ENCODE assay signal across 3 fruit fly cellular contexts in the genomic region with DNA sequence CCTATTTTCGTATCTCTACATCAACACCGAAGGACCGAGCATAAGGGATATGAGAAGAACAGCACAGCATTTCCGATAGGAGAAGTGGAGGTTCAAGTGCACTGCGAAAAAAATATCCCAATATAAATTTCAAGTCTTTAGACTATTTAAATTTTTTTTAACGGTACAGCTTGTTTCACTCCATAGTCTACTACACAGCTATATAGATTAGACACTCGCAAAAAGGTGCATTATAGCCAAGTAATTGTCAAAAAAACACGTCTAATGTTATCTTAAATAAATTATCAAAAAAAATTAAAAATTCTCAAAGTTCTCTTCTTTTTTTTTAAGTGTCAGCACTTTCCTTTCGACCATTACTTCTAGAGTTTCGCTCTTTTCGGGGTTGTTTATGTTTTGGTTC.
TF ChIP-seq lines count a peak whose summit lies in the region.

No protein-coding gene starts in this region.

TF ChIP-seq in whole organism, embryonic, 481 proteins besides CTCF, POLR2A, EP300 and RAD21 (continued from another document and continues in another):
- TF ChIP-seq tup (GFP tag; optimal IDR thresholded peaks at IDR 0.05; lab: Kevin White, UChicago) (no peak), CHES-1-like (GFP tag; optimal IDR thresholded peaks at IDR 0.05; lab: Kevin White, UChicago) (no peak), C15 (GFP tag; IDR thresholded peaks at IDR 0.05; lab: Robert Waterston, UW) (no peak), Aef1 (GFP tag; IDR thresholded peaks at IDR 0.05; lab: Robert Waterston, UW) (peak; percentile 38; the same call in 2 of the 3 replicates), yki (optimal IDR thresholded peaks at IDR 0.05; lab: Kevin White, UChicago) (no peak), CG7987 (GFP tag; optimal IDR thresholded peaks at IDR 0.05; lab: Kevin White, UChicago) (no peak), sim (GFP tag; IDR thresholded peaks at IDR 0.05; lab: Robert Waterston, UW) (peak; percentile 32; the same call in 1 of the 2 replicates), CG17612 (GFP tag; IDR thresholded peaks at IDR 0.05; lab: Robert Waterston, UW) (no peak), tgo (GFP tag; IDR thresholded peaks at IDR 0.05; lab: Robert Waterston, UW) (peak; percentile 53; the same call in 2 of the 3 replicates), Adf1 (GFP tag; IDR thresholded peaks at IDR 0.05; lab: Robert Waterston, UW) (no peak), grn (GFP tag; optimal IDR thresholded peaks at IDR 0.05; lab: Kevin White, UChicago) (no peak), Jarid2 (GFP tag; optimal IDR thresholded peaks at IDR 0.05; lab: Kevin White, UChicago) (no peak), onecut (GFP tag; IDR thresholded peaks at IDR 0.05; lab: Robert Waterston, UW) (peak; percentile 44), CG7928 (GFP tag; optimal IDR thresholded peaks at IDR 0.05; lab: Kevin White, UChicago) (no peak), CG10462 (GFP tag; optimal IDR thresholded peaks at IDR 0.05; lab: Kevin White, UChicago) (peak; percentile 2), lov (optimal IDR thresholded peaks at IDR 0.05; lab: Kevin White, UChicago) (no peak), lov (GFP tag; IDR thresholded peaks at IDR 0.05; lab: Robert Waterston, UW) (no peak), sisA (GFP tag; IDR thresholded peaks at IDR 0.05; lab: Robert Waterston, UW) (peak; percentile 50; the same call in 1 of the 2 replicates), ken (GFP tag; IDR thresholded peaks at IDR 0.05; lab: Robert Waterston, UW) (no peak), Atf6 (GFP tag; IDR thresholded peaks at IDR 0.05; lab: Robert Waterston, UW) (peak; percentile 60; the same call in 1 of the 2 replicates), jumu (GFP tag; optimal IDR thresholded peaks at IDR 0.05; lab: Kevin White, UChicago) (no peak), ac (GFP tag; optimal IDR thresholded peaks at IDR 0.05; lab: Kevin White, UChicago) (no peak), Oli (tag; optimal IDR thresholded peaks at IDR 0.05; lab: Kevin White, UChicago) (peak; percentile 69), CG11456 (GFP tag; IDR thresholded peaks at IDR 0.05; lab: Robert Waterston, UW) (0 out of 3 replicates have a peak, but pooled peaks have one; percentile 62), amos (GFP tag; IDR thresholded peaks at IDR 0.05; lab: Robert Waterston, UW; ENCODE audit: partially characterized antibody) (no peak), gcm (GFP tag; optimal IDR thresholded peaks at IDR 0.05; lab: Kevin White, UChicago) (no peak), dati (GFP tag; IDR thresholded peaks at IDR 0.05; lab: Robert Waterston, UW) (no peak), CG14441 (GFP tag; IDR thresholded peaks at IDR 0.05; lab: Robert Waterston, UW) (peak; percentile 62), CG31224 (GFP tag; IDR thresholded peaks at IDR 0.05; lab: Robert Waterston, UW) (no peak), CG32772 (GFP tag; IDR thresholded peaks at IDR 0.05; lab: Robert Waterston, UW) (peak; percentile 28; the same call in 1 of the 2 replicates), slp2 (GFP tag; optimal IDR thresholded peaks at IDR 0.05; lab: Kevin White, UChicago) (no peak), crc (GFP tag; optimal IDR thresholded peaks at IDR 0.05; lab: Kevin White, UChicago) (no peak), CG11504 (tag; optimal IDR thresholded peaks at IDR 0.05; lab: Kevin White, UChicago) (peak; percentile 75), Dp (GFP tag; optimal IDR thresholded peaks at IDR 0.05; lab: Kevin White, UChicago) (no peak), corto (GFP tag; optimal IDR thresholded peaks at IDR 0.05; lab: Kevin White, UChicago) (no peak), Camta (GFP tag; optimal IDR thresholded peaks at IDR 0.05; lab: Kevin White, UChicago) (no peak), sqz (GFP tag; optimal IDR thresholded peaks at IDR 0.05; lab: Kevin White, UChicago) (no peak), CG32767 (GFP tag; IDR thresholded peaks at IDR 0.05; lab: Robert Waterston, UW) (0 out of 2 replicates have a peak, but pooled peaks have one; percentile 21), NC2β (GFP tag; optimal IDR thresholded peaks at IDR 0.05; lab: Kevin White, UChicago) (no peak), oc (tag; optimal IDR thresholded peaks at IDR 0.05; lab: Kevin White, UChicago) (no peak), eyg (GFP tag; optimal IDR thresholded peaks at IDR 0.05; lab: Kevin White, UChicago) (no peak), TFAM (GFP tag; optimal IDR thresholded peaks at IDR 0.05; lab: Kevin White, UChicago) (no peak), gem (tag; optimal IDR thresholded peaks at IDR 0.05; lab: Kevin White, UChicago) (peak; percentile 65)

TF ChIP-seq in whole organism, prepupa, 60 proteins besides CTCF, POLR2A, EP300 and RAD21 (continued from another document):
- TF ChIP-seq fd59A (GFP tag; optimal IDR thresholded peaks at IDR 0.05; lab: Kevin White, UChicago): peak; percentile 47
- TF ChIP-seq CG8632 (GFP tag; optimal IDR thresholded peaks at IDR 0.05; lab: Kevin White, UChicago): peak; percentile 40
- peak; percentile 31 for TF ChIP-seq Sox14 (GFP tag; optimal IDR thresholded peaks at IDR 0.05; lab: Kevin White, UChicago)
- TF ChIP-seq CG6808 (GFP tag; optimal IDR thresholded peaks at IDR 0.05; lab: Kevin White, UChicago): peak; percentile 34
- TF ChIP-seq CG15336 (GFP tag; IDR thresholded peaks at IDR 0.05; lab: Robert Waterston, UW): peak; percentile 40; the same call in 1 of the 2 replicates
- TF ChIP-seq CG32006 (GFP tag; optimal IDR thresholded peaks at IDR 0.05; lab: Kevin White, UChicago): peak; percentile 62
- peak; percentile 61 for TF ChIP-seq achi (GFP tag; optimal IDR thresholded peaks at IDR 0.05; lab: Kevin White, UChicago)
- no peak for TF ChIP-seq CG6854 (GFP tag; optimal IDR thresholded peaks at IDR 0.05; lab: Kevin White, UChicago)
- TF ChIP-seq svp (GFP tag; lab: Kevin White, UChicago): peak; percentile 69
- TF ChIP-seq fd85E (GFP tag; optimal IDR thresholded peaks at IDR 0.05; lab: Kevin White, UChicago): no peak
- TF ChIP-seq CG11902 (GFP tag; optimal IDR thresholded peaks at IDR 0.05; lab: Kevin White, UChicago): no peak
- peak; percentile 14 for TF ChIP-seq lz (GFP tag; optimal IDR thresholded peaks at IDR 0.05; lab: Kevin White, UChicago)
- TF ChIP-seq topi (GFP tag; optimal IDR thresholded peaks at IDR 0.05; lab: Kevin White, UChicago): peak; percentile 46
- TF ChIP-seq Hr4 (GFP tag; optimal IDR thresholded peaks at IDR 0.05; lab: Kevin White, UChicago): peak; percentile 47
- peak; percentile 48 for TF ChIP-seq Sox102F (GFP tag; optimal IDR thresholded peaks at IDR 0.05; lab: Kevin White, UChicago)
- TF ChIP-seq Ets21C (GFP tag; optimal IDR thresholded peaks at IDR 0.05; lab: Kevin White, UChicago): no peak
- peak; percentile 42 for TF ChIP-seq Smox (GFP tag; optimal IDR thresholded peaks at IDR 0.05; lab: Kevin White, UChicago)
- peak; percentile 31 for TF ChIP-seq dsx (GFP tag; optimal IDR thresholded peaks at IDR 0.05; lab: Kevin White, UChicago; ENCODE audit: poor library complexity, severe bottlenecking)
- peak; percentile 36 for TF ChIP-seq CG10669 (GFP tag; optimal IDR thresholded peaks at IDR 0.05; lab: Kevin White, UChicago)
- TF ChIP-seq CG1621 (tag; optimal IDR thresholded peaks at IDR 0.05; lab: Kevin White, UChicago): peak; percentile 4
- TF ChIP-seq salr (GFP tag; optimal IDR thresholded peaks at IDR 0.05; lab: Kevin White, UChicago): no peak
- no peak for TF ChIP-seq esn (GFP tag; optimal IDR thresholded peaks at IDR 0.05; lab: Kevin White, UChicago)
- peak; percentile 41 for TF ChIP-seq CG34406 (GFP tag; optimal IDR thresholded peaks at IDR 0.05; lab: Kevin White, UChicago)
- peak; percentile 57 for TF ChIP-seq CG31627 (GFP tag; optimal IDR thresholded peaks at IDR 0.05; lab: Kevin White, UChicago)
- TF ChIP-seq vri (GFP tag; optimal IDR thresholded peaks at IDR 0.05; lab: Kevin White, UChicago): peak; percentile 10
- TF ChIP-seq Gug (GFP tag; IDR thresholded peaks at IDR 0.05; lab: Robert Waterston, UW): no peak
- TF ChIP-seq eg (GFP tag; IDR thresholded peaks at IDR 0.05; lab: Robert Waterston, UW): peak; percentile 24; the same call in 1 of the 3 replicates
- TF ChIP-seq CG6792 (GFP tag; optimal IDR thresholded peaks at IDR 0.05; lab: Kevin White, UChicago): no peak
- no peak for TF ChIP-seq CG9139 (GFP tag; optimal IDR thresholded peaks at IDR 0.05; lab: Kevin White, UChicago)

TF ChIP-seq in whole organism, wandering third instar larva, 38 proteins besides CTCF, POLR2A, EP300 and RAD21 (continued from another document):
- TF ChIP-seq foxo (GFP tag; optimal IDR thresholded peaks at IDR 0.05; lab: Kevin White, UChicago) (peak in 1 of 2 experiments; percentile 42), dmrt93B (GFP tag; optimal IDR thresholded peaks at IDR 0.05; lab: Kevin White, UChicago) (peak; percentile 11), brk (GFP tag; optimal IDR thresholded peaks at IDR 0.05; lab: Kevin White, UChicago) (no peak), sv (GFP tag; optimal IDR thresholded peaks at IDR 0.05; lab: Kevin White, UChicago) (peak; percentile 24)
